Worm (Caenorhabditis elegans): Measurements from ENCODE around the gene pph-6.

pph-6 gene

ce11 chrIII:3484995-3485394 lies 23.5 kb downstream of the pph-6 start:
- no peak for TF ChIP-seq nhr-27 (tag; optimal IDR thresholded peaks at IDR 0.05)
- no peak for TF ChIP-seq sdz-38 (tag; optimal IDR thresholded peaks at IDR 0.05)
- TF ChIP-seq ceh-79 (tag; optimal IDR thresholded peaks at IDR 0.05), result no peak
- no peak for TF ChIP-seq madf-3 (GFP tag; IDR thresholded peaks at IDR 0.05)
- TF ChIP-seq ama-1 (optimal IDR thresholded peaks at IDR 0.05), result no peak
- no peak for TF ChIP-seq ama-1 (GFP tag; optimal IDR thresholded peaks at IDR 0.05)
- TF ChIP-seq D2030.7 (GFP tag; IDR thresholded peaks at IDR 0.05), result no peak
- no peak for TF ChIP-seq lsy-27 (tag; optimal IDR thresholded peaks at IDR 0.05; ENCODE audit: borderline replicate concordance, insufficient read depth)
- TF ChIP-seq xnd-1 (tag; optimal IDR thresholded peaks at IDR 0.05), result no peak
- TF ChIP-seq zfh-2 (GFP tag; conservative IDR thresholded peaks at IDR 0.05), result no peak
- TF ChIP-seq let-607 (tag; optimal IDR thresholded peaks at IDR 0.05), result no peak
- TF ChIP-seq unc-62 (GFP tag; optimal IDR thresholded peaks at IDR 0.05), result no peak
- no peak for TF ChIP-seq athp-1 (tag; optimal IDR thresholded peaks at IDR 0.05)

ce11 chrIII:3486055-3486454 lies 24.6 kb downstream of the pph-6 start:
- TF ChIP-seq tlf-1 (GFP tag; optimal IDR thresholded peaks at IDR 0.05), result no peak
- TF ChIP-seq nhr-120 (GFP tag; IDR thresholded peaks at IDR 0.05), result no peak
- no peak for TF ChIP-seq attf-3 (GFP tag; conservative IDR thresholded peaks at IDR 0.05)
- no peak for TF ChIP-seq aptf-3 (GFP tag; IDR thresholded peaks at IDR 0.05)
- no peak for TF ChIP-seq ceh-100 (GFP tag; IDR thresholded peaks at IDR 0.05)
- TF ChIP-seq lin-26 (GFP tag; IDR thresholded peaks at IDR 0.05), result no peak
- no peak for TF ChIP-seq ztf-6 (GFP tag; IDR thresholded peaks at IDR 0.05)

DNA sequence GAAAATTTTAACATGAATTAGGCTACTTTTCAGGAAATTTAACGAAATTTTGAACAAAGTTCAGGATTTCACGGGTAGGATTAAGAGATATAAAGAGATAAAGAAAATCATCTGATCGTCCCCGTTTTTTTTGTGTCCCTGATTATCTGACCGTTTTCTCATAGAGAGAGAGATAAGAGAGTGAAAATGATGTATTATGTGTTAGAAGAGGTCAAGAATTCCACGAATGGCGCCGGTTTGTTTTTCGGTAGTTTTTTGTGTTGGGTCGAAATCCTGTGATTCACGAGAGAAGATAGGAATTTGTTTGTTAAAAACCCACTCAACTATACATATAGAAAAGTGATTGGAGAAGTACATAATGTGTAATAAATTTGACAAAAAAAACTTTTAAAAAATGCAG lies 25.6 kb downstream of the pph-6 start:
- TF ChIP-seq F37B4.10 (GFP tag; IDR thresholded peaks at IDR 0.05) (no peak), sea-2 (GFP tag; IDR thresholded peaks at IDR 0.05) (no peak), madf-6 (GFP tag; IDR thresholded peaks at IDR 0.05) (no peak), ama-1 (optimal IDR thresholded peaks at IDR 0.05) (no peak), ama-1 (GFP tag; optimal IDR thresholded peaks at IDR 0.05) (no peak), egrh-3 (GFP tag; IDR thresholded peaks at IDR 0.05) (no peak), nfya-2 (GFP tag; IDR thresholded peaks at IDR 0.05) (no peak), rpc-1 (optimal IDR thresholded peaks at IDR 0.05) (no peak), rpc-1 (tag; optimal IDR thresholded peaks at IDR 0.05) (no peak), ztf-6 (GFP tag; IDR thresholded peaks at IDR 0.05) (no peak), hmg-1.2 (GFP tag; IDR thresholded peaks at IDR 0.05) (no peak), lin-40 (tag; optimal IDR thresholded peaks at IDR 0.05) (no peak), xnd-1 (tag; optimal IDR thresholded peaks at IDR 0.05) (no peak)

DNA sequence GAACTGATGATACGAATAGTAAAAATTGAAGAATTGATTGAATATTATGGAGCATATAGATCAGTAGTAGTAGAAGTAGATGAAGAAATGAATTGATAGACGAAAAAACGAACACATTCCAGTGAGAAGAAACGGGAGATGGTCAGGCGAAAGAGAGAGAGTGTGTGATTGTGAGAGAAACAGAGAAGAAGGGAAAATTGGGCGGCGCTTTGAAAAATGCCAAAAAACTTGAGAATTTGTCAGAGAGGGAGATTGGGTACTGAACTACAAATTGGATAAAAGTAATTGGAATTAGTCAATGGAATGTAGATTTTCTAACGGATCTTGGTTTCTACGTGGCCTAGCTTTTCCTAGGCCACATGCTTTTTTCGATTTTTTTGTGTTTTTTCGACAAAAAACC lies 26.7 kb downstream of the pph-6 start, which contains the start of gene C34C12.7:
C34C12.7 (minus strand) TSS at position 118 of the 400 bp plus-strand sequence.
- TF ChIP-seq Y95B8A.8 (GFP tag; IDR thresholded peaks at IDR 0.05), result no peak
- TF ChIP-seq hmg-1.2 (GFP tag; IDR thresholded peaks at IDR 0.05), result peak; percentile 65

DNA sequence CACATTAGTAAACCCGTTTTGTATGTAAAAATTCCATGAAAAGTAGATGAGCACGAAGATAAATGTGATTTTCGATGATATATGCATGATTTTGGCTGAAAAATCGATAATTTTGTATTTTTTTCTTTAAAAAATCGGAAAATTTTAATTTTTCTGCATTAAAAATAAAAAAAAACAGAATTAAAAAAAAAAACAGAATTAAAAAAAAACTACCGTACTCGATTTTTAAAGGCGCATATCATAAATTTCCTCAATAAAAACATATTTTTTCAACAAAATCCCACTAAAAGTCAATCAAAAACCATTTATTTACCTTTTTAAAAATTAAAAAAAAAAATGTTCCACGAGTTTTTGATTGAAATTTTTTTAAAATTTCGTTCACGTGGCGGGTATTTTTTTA lies 31.6 kb downstream of the pph-6 start, which contains the start of gene gly-14:
gly-14 (minus strand) TSS at position 101 of the 400 bp plus-strand sequence.
- TF ChIP-seq Y95B8A.8 (GFP tag; IDR thresholded peaks at IDR 0.05) (no peak), egrh-3 (GFP tag; IDR thresholded peaks at IDR 0.05) (no peak), lin-54 (GFP tag; optimal IDR thresholded peaks at IDR 0.05) (no peak), ceh-40 (GFP tag; IDR thresholded peaks at IDR 0.05) (no peak), F22D6.2 (tag; optimal IDR thresholded peaks at IDR 0.05) (no peak), K11D2.4 (GFP tag; IDR thresholded peaks at IDR 0.05) (no peak), ceh-58 (GFP tag; IDR thresholded peaks at IDR 0.05) (no peak)

Data from whole organism, young adult.